Fruit fly (Drosophila melanogaster): Measurements from ENCODE around the gene CG3823.

Gene CG3823

DNA sequence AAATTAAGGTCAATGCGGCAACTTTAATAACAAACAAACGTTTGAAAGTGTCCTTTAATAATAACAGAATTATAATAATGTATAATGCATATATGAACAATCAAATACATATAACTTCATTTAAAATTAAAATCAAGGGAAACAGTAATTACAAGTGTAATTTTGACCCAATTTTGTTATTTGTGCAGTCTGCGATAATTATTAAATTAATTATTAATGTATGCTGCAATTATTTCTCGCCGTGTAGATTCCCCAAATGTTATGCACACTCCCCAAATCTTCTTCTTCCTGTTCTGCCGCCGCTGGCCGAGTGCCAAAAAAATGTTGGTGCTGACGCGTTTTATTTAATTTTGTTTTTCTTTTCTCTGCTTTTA is 49.8 kb downstream of the CG3823 start (continued):
- TF ChIP-seq CG3847 (GFP tag; IDR thresholded peaks at IDR 0.05) (peak; percentile 95), CG7786 (GFP tag; optimal IDR thresholded peaks at IDR 0.05) (no peak), p53 (GFP tag; optimal IDR thresholded peaks at IDR 0.05) (no peak), sug (tag; optimal IDR thresholded peaks at IDR 0.05) (peak; percentile 87), hkb (optimal IDR thresholded peaks at IDR 0.05) (no peak), hkb (GFP tag; IDR thresholded peaks at IDR 0.05) (peak; percentile 85), CG4328 (GFP tag; optimal IDR thresholded peaks at IDR 0.05) (peak; percentile 90), ro (GFP tag; IDR thresholded peaks at IDR 0.05) (no peak), nerfin-2 (GFP tag; IDR thresholded peaks at IDR 0.05; ENCODE audit: partially characterized antibody) (no peak), CG10959 (GFP tag; IDR thresholded peaks at IDR 0.05) (peak; percentile 46; the same call in 1 of the 2 replicates), CG11696 (GFP tag; IDR thresholded peaks at IDR 0.05) (peak; percentile 63), Eip74EF (GFP tag; optimal IDR thresholded peaks at IDR 0.05) (peak in 1 of 2 experiments; percentile 84), CTCF (GFP tag; optimal IDR thresholded peaks at IDR 0.05) (peak; percentile 16), pum (GFP tag; optimal IDR thresholded peaks at IDR 0.05) (peak; percentile 27), NC2β (GFP tag; optimal IDR thresholded peaks at IDR 0.05) (no peak), CG2678 (tag; optimal IDR thresholded peaks at IDR 0.05) (peak; percentile 95), ATbp (GFP tag; optimal IDR thresholded peaks at IDR 0.05) (peak; percentile 87), GATAe (GFP tag; conservative IDR thresholded peaks at IDR 0.05) (peak; percentile 31; the same call in 1 of the 2 replicates), CG18619 (GFP tag; optimal IDR thresholded peaks at IDR 0.05) (peak; percentile 89), MTF-1 (GFP tag; optimal IDR thresholded peaks at IDR 0.05; ENCODE audit: borderline replicate concordance) (peak; percentile 57), ap (GFP tag; IDR thresholded peaks at IDR 0.05) (peak; percentile 69), CG17186 (GFP tag; optimal IDR thresholded peaks at IDR 0.05) (peak; percentile 40), unc-4 (GFP tag; IDR thresholded peaks at IDR 0.05; ENCODE audit: partially characterized antibody) (no peak), ERR (GFP tag; optimal IDR thresholded peaks at IDR 0.05) (no peak), CG7357 (GFP tag; IDR thresholded peaks at IDR 0.05) (peak; percentile 69), CG10565 (GFP tag; optimal IDR thresholded peaks at IDR 0.05) (no peak), CG13296 (GFP tag; optimal IDR thresholded peaks at IDR 0.05) (peak; percentile 89), ewg (GFP tag; optimal IDR thresholded peaks at IDR 0.05) (peak; percentile 78), CG11695 (GFP tag; IDR thresholded peaks at IDR 0.05) (peak; percentile 86), gce (GFP tag; IDR thresholded peaks at IDR 0.05) (peak; percentile 64; the same call in 1 of the 3 replicates), pho (GFP tag; optimal IDR thresholded peaks at IDR 0.05) (peak; percentile 23), Max (GFP tag; optimal IDR thresholded peaks at IDR 0.05) (peak; percentile 60), CG10431 (GFP tag; optimal IDR thresholded peaks at IDR 0.05) (peak; percentile 70), Lhr (GFP tag; optimal IDR thresholded peaks at IDR 0.05) (peak; percentile 76), dati (GFP tag; IDR thresholded peaks at IDR 0.05) (0 out of 2 replicates have a peak, but pooled peaks have one; percentile 25), CG3995 (GFP tag; optimal IDR thresholded peaks at IDR 0.05) (peak; percentile 18), CG15269 (tag; optimal IDR thresholded peaks at IDR 0.05) (peak; percentile 93), CG8924 (tag; optimal IDR thresholded peaks at IDR 0.05) (peak; percentile 92), Dfd (GFP tag; optimal IDR thresholded peaks at IDR 0.05) (peak in 1 of 2 experiments; percentile 70), Atf3 (GFP tag; optimal IDR thresholded peaks at IDR 0.05) (no peak), CG14050 (GFP tag; IDR thresholded peaks at IDR 0.05) (peak; percentile 45), CG4360 (GFP tag; IDR thresholded peaks at IDR 0.05) (peak; percentile 17; the same call in 1 of the 2 replicates), CG11560 (tag; IDR thresholded peaks at IDR 0.05) (0 out of 3 replicates have a peak, but pooled peaks have one; percentile 64), fd3F (GFP tag; optimal IDR thresholded peaks at IDR 0.05) (peak; percentile 69), HLHmδ (GFP tag; optimal IDR thresholded peaks at IDR 0.05) (no peak), CG10654 (GFP tag; optimal IDR thresholded peaks at IDR 0.05) (peak; percentile 74), Mrtf (GFP tag; IDR thresholded peaks at IDR 0.05) (peak; percentile 73; the same call in 2 of the 3 replicates), Hmr (GFP tag; optimal IDR thresholded peaks at IDR 0.05) (peak; percentile 91), otp (GFP tag; IDR thresholded peaks at IDR 0.05) (peak; percentile 72; the same call in 2 of the 3 replicates), Usf (GFP tag; optimal IDR thresholded peaks at IDR 0.05) (peak; percentile 65), schlank (tag; optimal IDR thresholded peaks at IDR 0.05) (peak; percentile 66)

Measured in whole organism, embryonic.